Fruit fly (Drosophila melanogaster) whole organism, embryonic: Measurements from ENCODE around the gene Tsf1.
A peak's percentile ranks its signal among the peaks of the same experiment; 100 is the strongest.

Experiments
- Ada2b ChIP-seq: fragments of 200-800 bp; sonication (Bioruptor generic); IDR thresholded peaks from 2 replicates; pipeline ENCODE4 v1.3.6; 2022; ENCODE audit warnings: missing biosample characterization, missing genetic modification characterization
- Aef1 ChIP-seq: fragments of 200-800 bp; sonication (Bioruptor generic); IDR thresholded peaks from 3 replicates; pipeline ENCODE4 v1.3.6; 2022; ENCODE audit warnings: missing biosample characterization, missing genetic modification characterization
- Atf6 ChIP-seq: fragments of 200-800 bp; sonication (Bioruptor generic); IDR thresholded peaks from 2 replicates; pipeline ENCODE4 v1.3.6; 2022; ENCODE audit warnings: missing biosample characterization, missing genetic modification characterization
- CG11456 ChIP-seq: fragments of 200-800 bp; sonication (Bioruptor generic); IDR thresholded peaks from 3 replicates; pipeline ENCODE4 v1.3.6; 2022; ENCODE audit warnings: missing biosample characterization, missing genetic modification characterization
- CG11504 ChIP-seq: fragments of 200-800 bp; sonication (Bioruptor generic); optimal IDR thresholded peaks from 3 replicates; lab custom pipeline; 2019; ENCODE audit warnings: missing biosample characterization, mild to moderate bottlenecking, missing genetic modification characterization, moderate library complexity
- CG13424 ChIP-seq: fragments of 200-800 bp; sonication (Bioruptor generic); optimal IDR thresholded peaks from 2 replicates; lab custom pipeline; 2019; ENCODE audit warnings: missing biosample characterization, mild to moderate bottlenecking, missing genetic modification characterization, moderate library complexity
- CG15269 ChIP-seq: fragments of 200-800 bp; sonication (Bioruptor generic); optimal IDR thresholded peaks from 2 replicates; lab custom pipeline; 2018; ENCODE audit warnings: missing biosample characterization, mild to moderate bottlenecking, missing genetic modification characterization, moderate library complexity
- CG18599 ChIP-seq: fragments of 200-800 bp; sonication (Bioruptor generic); optimal IDR thresholded peaks from 3 replicates; lab custom pipeline; 2017; ENCODE audit warnings: missing biosample characterization, missing genetic modification characterization, mild to moderate bottlenecking, moderate library complexity, missing genetic modification reagents
- CG2120 ChIP-seq: fragments of 200-800 bp; sonication (Bioruptor generic); optimal IDR thresholded peaks from 3 replicates; lab custom pipeline; 2016; ENCODE audit warnings: missing biosample characterization, missing genetic modification characterization
- CG2678 ChIP-seq: fragments of 200-800 bp; sonication (Bioruptor generic); optimal IDR thresholded peaks from 3 replicates; lab custom pipeline; 2019; ENCODE audit warnings: missing biosample characterization, mild to moderate bottlenecking, missing genetic modification characterization, moderate library complexity
- CG31441 ChIP-seq: fragments of 200-800 bp; sonication (Bioruptor generic); IDR thresholded peaks from 2 replicates; pipeline ENCODE4 v1.3.6; 2022; ENCODE audit warnings: missing biosample characterization, missing genetic modification characterization
- CG3281 ChIP-seq: fragments of 200-800 bp; sonication (Bioruptor generic); optimal IDR thresholded peaks from 3 replicates; lab custom pipeline; 2017; ENCODE audit warnings: missing biosample characterization, mild to moderate bottlenecking, missing genetic modification characterization
- CG3847 ChIP-seq: fragments of 200-800 bp; sonication (Bioruptor generic); IDR thresholded peaks from 2 replicates; pipeline ENCODE4 v1.3.6; 2022; ENCODE audit warnings: missing biosample characterization, missing genetic modification characterization
- CG7556 ChIP-seq: fragments of 200-800 bp; sonication (Bioruptor generic); optimal IDR thresholded peaks from 2 replicates; lab custom pipeline; 2017; ENCODE audit warnings: missing biosample characterization, mild to moderate bottlenecking, missing genetic modification characterization
- CG7839 ChIP-seq: fragments of 200-800 bp; sonication (Bioruptor generic); optimal IDR thresholded peaks from 3 replicates; lab custom pipeline; 2018; ENCODE audit warnings: missing biosample characterization, mild to moderate bottlenecking, missing genetic modification characterization, moderate library complexity
- CG8290 ChIP-seq, 3 experiments: fragments of 200-800 bp; sonication (Bioruptor generic); optimal IDR thresholded peaks; 2 replicates each; lab custom pipeline; 2016 to 2019; ENCODE audit warnings: missing biosample characterization in 3 of 3, missing genetic modification characterization in 3 of 3, mild to moderate bottlenecking in 2 of 3, moderate library complexity in 1 of 3
- CG8765 ChIP-seq: fragments of 200-800 bp; sonication (Bioruptor generic); IDR thresholded peaks from 2 replicates; pipeline ENCODE4 v1.3.6; 2022; ENCODE audit warnings: missing biosample characterization, missing genetic modification characterization
- CoRest ChIP-seq: fragments of 200-800 bp; sonication (Bioruptor generic); optimal IDR thresholded peaks from 3 replicates; lab custom pipeline; 2018; ENCODE audit warnings: missing biosample characterization, mild to moderate bottlenecking, missing genetic modification characterization, moderate library complexity
- D19B ChIP-seq: fragments of 200-800 bp; sonication (Bioruptor generic); optimal IDR thresholded peaks from 2 replicates; lab custom pipeline; 2017; ENCODE audit warnings: missing biosample characterization, mild to moderate bottlenecking, missing genetic modification characterization
- Ets65A ChIP-seq: fragments of 200-800 bp; sonication (Bioruptor generic); peaks from one replicate; lab custom pipeline; 2016; ENCODE audit warnings: missing biosample characterization, missing genetic modification characterization
- Fer1 ChIP-seq: fragments of 200-800 bp; sonication (Bioruptor generic); optimal IDR thresholded peaks from 2 replicates; lab custom pipeline; 2017; ENCODE audit warnings: missing biosample characterization, mild to moderate bottlenecking, missing genetic modification characterization
- Fer3 ChIP-seq: fragments of 200-800 bp; sonication (Bioruptor generic); optimal IDR thresholded peaks from 2 replicates; lab custom pipeline; 2018; ENCODE audit warnings: missing biosample characterization, mild to moderate bottlenecking, missing genetic modification characterization, moderate library complexity
- Hmr ChIP-seq: fragments of 200-800 bp; sonication (Bioruptor generic); optimal IDR thresholded peaks from 3 replicates; lab custom pipeline; 2017; ENCODE audit warnings: mild to moderate bottlenecking, missing biosample characterization, missing genetic modification reagents, missing genetic modification characterization
- Hr51 ChIP-seq, 2 experiments: fragments of 200-800 bp; sonication (Bioruptor generic); optimal IDR thresholded peaks; 2 replicates in 1 of 2; 3 replicates in 1 of 2; lab custom pipeline; 2016 to 2018; ENCODE audit warnings: missing biosample characterization in 2 of 2, missing genetic modification characterization in 2 of 2, mild to moderate bottlenecking in 1 of 2, moderate library complexity in 1 of 2
- Meics ChIP-seq: fragments of 200-800 bp; sonication (Bioruptor generic); optimal IDR thresholded peaks from 2 replicates; lab custom pipeline; 2017; ENCODE audit warnings: missing biosample characterization, mild to moderate bottlenecking, missing genetic modification characterization
- Pdp1 ChIP-seq, 2 experiments: fragments of 200-800 bp; sonication (Bioruptor generic); optimal IDR thresholded peaks; 3 replicates each; lab custom pipeline; 2016; ENCODE audit warnings: missing biosample characterization in 2 of 2, missing genetic modification characterization in 2 of 2, mild to moderate bottlenecking in 1 of 2, moderate library complexity in 1 of 2
- Rx ChIP-seq: fragments of 200-800 bp; sonication (Bioruptor generic); IDR thresholded peaks from 2 replicates; pipeline ENCODE4 v1.3.6; 2022; ENCODE audit warnings: missing biosample characterization, missing genetic modification characterization
- Sox102F ChIP-seq: fragments of 200-800 bp; sonication (Bioruptor generic); optimal IDR thresholded peaks from 2 replicates; lab custom pipeline; 2018; ENCODE audit warnings: missing biosample characterization, mild to moderate bottlenecking, missing genetic modification characterization, moderate library complexity
- bab2 ChIP-seq: fragments of 200-800 bp; sonication (Bioruptor generic); optimal IDR thresholded peaks from 2 replicates; lab custom pipeline; 2016; ENCODE audit warnings: missing biosample characterization, missing genetic modification characterization
- ci ChIP-seq: fragments of 200-800 bp; sonication (Bioruptor generic); IDR thresholded peaks from 3 replicates; pipeline ENCODE4 v1.3.6; 2022; ENCODE audit warnings: missing biosample characterization, missing genetic modification characterization
- cwo ChIP-seq: fragments of 200-800 bp; sonication (Bioruptor generic); optimal IDR thresholded peaks from 3 replicates; lab custom pipeline; 2017; ENCODE audit warnings: missing biosample characterization, missing genetic modification characterization, mild to moderate bottlenecking, moderate library complexity, missing genetic modification reagents
- dmrt99B ChIP-seq: fragments of 200-800 bp; sonication (Bioruptor generic); optimal IDR thresholded peaks from 2 replicates; lab custom pipeline; 2018; ENCODE audit warnings: missing biosample characterization, mild to moderate bottlenecking, missing genetic modification characterization, moderate library complexity
- dysf ChIP-seq: fragments of 200-800 bp; sonication (Bioruptor generic); IDR thresholded peaks from 3 replicates; pipeline ENCODE4 v1.3.6; 2022; ENCODE audit warnings: missing biosample characterization, missing genetic modification characterization
- ewg ChIP-seq: fragments of 200-800 bp; sonication (Bioruptor generic); optimal IDR thresholded peaks from 3 replicates; lab custom pipeline; 2017; ENCODE audit warnings: mild to moderate bottlenecking, missing biosample characterization, missing genetic modification reagents, missing genetic modification characterization
- gem ChIP-seq: fragments of 200-800 bp; sonication (Bioruptor generic); optimal IDR thresholded peaks from 2 replicates; lab custom pipeline; 2019; ENCODE audit warnings: missing biosample characterization, mild to moderate bottlenecking, missing genetic modification characterization, moderate library complexity
- grau ChIP-seq: fragments of 200-800 bp; optimal IDR thresholded peaks from 3 replicates; lab custom pipeline; 2019; ENCODE audit warnings: missing biosample characterization, mild to moderate bottlenecking, missing genetic modification characterization, moderate library complexity
- gro ChIP-seq: fragments of 200-800 bp; sonication (Bioruptor generic); optimal IDR thresholded peaks from 2 replicates; lab custom pipeline; 2016; ENCODE audit warnings: missing biosample characterization, missing genetic modification characterization
- hb ChIP-seq: fragments of 200-800 bp; sonication (Bioruptor generic); IDR thresholded peaks from 3 replicates; pipeline ENCODE4 v1.3.6; 2022; ENCODE audit warnings: missing biosample characterization, missing genetic modification characterization; ENCODE audit not compliant: partially characterized antibody
- jumu ChIP-seq: fragments of 200-800 bp; sonication (Bioruptor generic); optimal IDR thresholded peaks from 3 replicates; lab custom pipeline; 2016; ENCODE audit warnings: missing biosample characterization, missing genetic modification characterization
- lab ChIP-seq: fragments of 200-800 bp; sonication (Bioruptor generic); optimal IDR thresholded peaks from 3 replicates; lab custom pipeline; 2017; ENCODE audit warnings: missing biosample characterization, missing genetic modification characterization, mild to moderate bottlenecking, moderate library complexity, missing genetic modification reagents
- lmd ChIP-seq: fragments of 200-800 bp; sonication (Bioruptor generic); IDR thresholded peaks from 2 replicates; pipeline ENCODE4 v1.3.6; 2022; ENCODE audit warnings: missing biosample characterization, missing genetic modification characterization
- odd ChIP-seq: fragments of 200-800 bp; sonication (Bioruptor generic); optimal IDR thresholded peaks from 2 replicates; lab custom pipeline; 2017; ENCODE audit warnings: missing biosample characterization, mild to moderate bottlenecking, missing genetic modification characterization
- row ChIP-seq: fragments of 200-800 bp; sonication (Bioruptor generic); IDR thresholded peaks from 3 replicates; pipeline ENCODE4 v1.3.6; 2022; ENCODE audit warnings: missing biosample characterization, missing genetic modification characterization
- sens ChIP-seq: fragments of 200-800 bp; sonication (Bioruptor generic); peaks from one replicate; lab custom pipeline; 2016; ENCODE audit warnings: missing biosample characterization, missing genetic modification characterization
- sens-2 ChIP-seq: fragments of 200-800 bp; sonication (Bioruptor generic); IDR thresholded peaks from 2 replicates; pipeline ENCODE4 v1.3.6; 2022; ENCODE audit warnings: missing biosample characterization, missing genetic modification characterization
- slbo ChIP-seq: fragments of 200-800 bp; sonication (Bioruptor generic); IDR thresholded peaks from 2 replicates; pipeline ENCODE4 v1.3.6; 2022; ENCODE audit warnings: missing biosample characterization, missing genetic modification characterization
- ttk ChIP-seq: fragments of 200-800 bp; sonication (Bioruptor generic); IDR thresholded peaks from 2 replicates; pipeline ENCODE4 v2.1.2; 2022; ENCODE audit warnings: missing biosample characterization, missing genetic modification characterization

Tsf1 gene

dm6 chrX:18386784-18387183 is at the start of gene Tsf1:
Gene Tsf1 (plus strand): TSS chrX:18387084.
- TF ChIP-seq CG11456 (GFP tag; lab: Robert Waterston, UW) (no peak), sens (GFP tag; lab: Kevin White, UChicago) (peak; percentile 8)

dm6 chrX:18341014-18341413 is 45.9 kb upstream of the Tsf1 start:
- TF ChIP-seq Sox102F (GFP tag; lab: Kevin White, UChicago) (peak; percentile 33), Rx (GFP tag; lab: Robert Waterston, UW) (no peak), CG15269 (tag; lab: Kevin White, UChicago) (peak; percentile 34), CG2120 (GFP tag; lab: Kevin White, UChicago) (peak; percentile 51), lab (peak; percentile 53), CG2678 (tag; lab: Kevin White, UChicago) (peak; percentile 49), CG7556 (GFP tag; lab: Kevin White, UChicago) (peak; percentile 9), ttk (GFP tag; lab: Robert Waterston, UW) (no peak), bab2 (peak; percentile 1), odd (GFP tag; lab: Kevin White, UChicago) (no peak), cwo (GFP tag; lab: Kevin White, UChicago) (peak; percentile 31), dysf (0 out of 3 replicates have a peak, but pooled peaks have one; percentile 42), D19B (peak; percentile 71), CG7839 (peak; percentile 54), Aef1 (GFP tag; lab: Robert Waterston, UW) (no peak), lmd (GFP tag; lab: Robert Waterston, UW) (peak; percentile 34; the same call in 1 of the 2 replicates), gro (no peak), CG31441 (GFP tag; lab: Robert Waterston, UW) (0 out of 2 replicates have a peak, but pooled peaks have one; percentile 12), gem (tag; lab: Kevin White, UChicago) (peak; percentile 29), Fer1 (GFP tag; lab: Kevin White, UChicago) (peak; percentile 48), CG18599 (peak; percentile 64), row (GFP tag; lab: Robert Waterston, UW) (peak; percentile 52; the same call in 2 of the 3 replicates), CoRest (tag; lab: Kevin White, UChicago) (peak; percentile 2), Hr51 (GFP tag; optimal IDR thresholded peaks at IDR 0.05; lab: Kevin White, UChicago) (peak in 1 of 2 experiments; percentile 28), Ets65A (GFP tag; lab: Kevin White, UChicago) (peak; percentile 46), Meics (GFP tag; lab: Kevin White, UChicago) (peak; percentile 21), Hmr (GFP tag; lab: Kevin White, UChicago) (peak; percentile 38), Ada2b (0 out of 2 replicates have a peak, but pooled peaks have one; percentile 9), CG8765 (no peak), sens-2 (no peak), Atf6 (0 out of 2 replicates have a peak, but pooled peaks have one; percentile 20), ci (peak; percentile 12; the same call in 1 of the 3 replicates), CG13424 (tag; lab: Kevin White, UChicago) (peak; percentile 11), CG3281 (GFP tag; lab: Kevin White, UChicago) (peak; percentile 19), grau (tag; lab: Kevin White, UChicago) (peak; percentile 25), Pdp1 (GFP tag; optimal IDR thresholded peaks at IDR 0.05; lab: Kevin White, UChicago) (peak in 1 of 2 experiments; percentile 82), Fer3 (peak; percentile 41), dmrt99B (peak; percentile 44), CG8290 (GFP tag; optimal IDR thresholded peaks at IDR 0.05; lab: Kevin White, UChicago) (no peak), CG8290 (tag; optimal IDR thresholded peaks at IDR 0.05; lab: Kevin White, UChicago) (peak in 1 of 2 experiments; percentile 54), CG3847 (GFP tag; lab: Robert Waterston, UW) (0 out of 2 replicates have a peak, but pooled peaks have one; percentile 30), CG11504 (tag; lab: Kevin White, UChicago) (peak; percentile 54), ewg (GFP tag; lab: Kevin White, UChicago) (no peak), hb (GFP tag; lab: Robert Waterston, UW) (no peak), slbo (GFP tag; lab: Robert Waterston, UW) (0 out of 2 replicates have a peak, but pooled peaks have one; percentile 17), jumu (GFP tag; lab: Kevin White, UChicago) (no peak)
